Worm (Caenorhabditis elegans) whole organism, L4 larva: ENCODE measurements around the gene bath-38.

Experiments used
- ceh-28 ChIP-seq: fragments of 150-350 bp; optimal IDR thresholded peaks from 2 replicates; lab custom pipeline; 2014; ENCODE audit warnings: missing biosample characterization, missing genetic modification reagents, missing genetic modification characterization
- lsy-2 ChIP-seq, 2 experiments: fragments of 150-350 bp in 1 of 2; sonication (generic microtip) in 1 of 2; optimal IDR thresholded peaks; 2 replicates each; lab custom pipeline; 2014 to 2017; ENCODE audit warnings: missing biosample characterization in 2 of 2, missing genetic modification characterization in 2 of 2
- madf-9 ChIP-seq: fragments of 200-800 bp; sonication (Bioruptor generic); conservative IDR thresholded peaks from 2 replicates; pipeline ENCODE4 v1.3.6; 2022; ENCODE audit warnings: missing genetic modification reagents, missing genetic modification characterization, missing compliant biosample characterization
- nhr-76 ChIP-seq: fragments of 150-350 bp; optimal IDR thresholded peaks from 2 replicates; lab custom pipeline; 2014; ENCODE audit warnings: missing biosample characterization, missing genetic modification characterization

- no peak for TF ChIP-seq ceh-28 (tag; lab: Kevin White, UChicago)
- no peak for TF ChIP-seq lsy-2 (tag; optimal IDR thresholded peaks at IDR 0.05; lab: Kevin White, UChicago)
- TF ChIP-seq madf-9 (GFP tag; lab: Robert Waterston, UW), result no peak
- no peak for TF ChIP-seq nhr-76
Observed at ce11 chrII:10025059-10025458, 20.0 kb downstream of the bath-38 start.
